Worm (Caenorhabditis elegans): ENCODE data around the gene cyp-13A12.

Gene cyp-13A12

DNA sequence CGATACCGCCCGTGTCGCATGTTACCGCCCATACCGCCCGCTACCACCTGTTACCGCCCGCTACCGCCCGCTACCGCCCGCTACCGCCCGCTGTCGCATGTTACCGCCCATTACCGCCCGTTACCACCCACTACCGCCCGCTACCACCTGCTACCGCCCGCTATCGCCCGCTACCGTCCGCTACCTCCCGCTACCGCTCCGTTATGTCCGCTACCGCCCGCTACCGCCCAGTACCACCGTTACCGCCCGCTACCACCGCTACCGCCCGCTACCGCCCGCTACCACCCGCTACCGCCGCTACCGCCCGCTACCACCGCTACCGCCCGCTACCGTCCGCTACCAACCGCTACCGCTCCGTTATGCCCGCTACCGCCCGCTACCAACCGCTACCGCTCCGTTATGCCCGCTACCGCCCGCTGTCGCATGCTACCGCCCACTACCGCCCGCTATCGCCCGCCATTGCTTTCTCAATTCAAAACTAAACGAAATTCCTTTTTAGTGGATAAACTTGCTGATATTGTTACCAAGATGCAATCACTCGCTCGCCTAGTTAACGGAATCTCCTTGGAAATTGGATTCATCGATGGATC, 8.2 kb downstream of the cyp-13A12 start:
- peak; percentile 49 for TF ChIP-seq pes-1 (GFP tag; IDR thresholded peaks at IDR 0.05)
- peak; percentile 47; the same call in 1 of the 2 replicates for TF ChIP-seq scrt-1 (GFP tag; IDR thresholded peaks at IDR 0.05)
- peak; percentile 7; the same call in 1 of the 2 replicates for TF ChIP-seq flt-1 (GFP tag; IDR thresholded peaks at IDR 0.05)
- no peak for TF ChIP-seq ceh-13 (GFP tag; optimal IDR thresholded peaks at IDR 0.05)
- no peak for TF ChIP-seq hmbx-1 (tag; optimal IDR thresholded peaks at IDR 0.05)
- no peak for TF ChIP-seq ama-1 (optimal IDR thresholded peaks at IDR 0.05)
- peak; percentile 17 for TF ChIP-seq B0310.2 (tag; optimal IDR thresholded peaks at IDR 0.05)
- no peak for TF ChIP-seq aly-1 (tag; optimal IDR thresholded peaks at IDR 0.05)
- TF ChIP-seq tbx-37 (GFP tag; conservative IDR thresholded peaks at IDR 0.05): no peak

DNA sequence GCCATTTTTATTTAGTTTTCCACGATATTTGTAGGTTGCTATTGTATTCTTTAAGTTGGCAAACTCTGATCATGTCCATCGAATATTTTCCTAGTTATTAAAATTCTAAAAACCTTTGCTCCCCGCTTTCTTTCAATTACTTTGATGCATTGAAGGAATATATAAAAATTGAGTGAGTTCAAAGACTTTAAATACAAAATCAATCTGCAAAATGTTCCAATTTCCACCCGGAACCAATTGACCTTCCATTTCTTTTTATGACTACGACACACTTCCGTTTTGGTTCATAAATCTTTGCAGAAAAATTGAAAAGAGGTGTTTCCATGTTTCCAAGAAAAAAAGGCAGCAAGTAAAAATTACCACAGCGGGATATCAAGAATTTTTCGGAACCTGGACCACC, 15.4 kb downstream of the cyp-13A12 start, which contains the start of gene F54F12.2:
Gene F54F12.2, plus strand, starts transcription at position 301 of the 400 bp plus-strand sequence.
- no peak for TF ChIP-seq ceh-13 (GFP tag; optimal IDR thresholded peaks at IDR 0.05)
- no peak for TF ChIP-seq flt-1 (GFP tag; IDR thresholded peaks at IDR 0.05)
- TF ChIP-seq hmbx-1 (tag; optimal IDR thresholded peaks at IDR 0.05): no peak
- no peak for TF ChIP-seq pes-1 (GFP tag; IDR thresholded peaks at IDR 0.05)
- no peak for TF ChIP-seq hmg-4 (GFP tag; optimal IDR thresholded peaks at IDR 0.05)
- TF ChIP-seq sea-1 (GFP tag; conservative IDR thresholded peaks at IDR 0.05): no peak
- no peak for TF ChIP-seq tbx-37 (GFP tag; conservative IDR thresholded peaks at IDR 0.05)

DNA sequence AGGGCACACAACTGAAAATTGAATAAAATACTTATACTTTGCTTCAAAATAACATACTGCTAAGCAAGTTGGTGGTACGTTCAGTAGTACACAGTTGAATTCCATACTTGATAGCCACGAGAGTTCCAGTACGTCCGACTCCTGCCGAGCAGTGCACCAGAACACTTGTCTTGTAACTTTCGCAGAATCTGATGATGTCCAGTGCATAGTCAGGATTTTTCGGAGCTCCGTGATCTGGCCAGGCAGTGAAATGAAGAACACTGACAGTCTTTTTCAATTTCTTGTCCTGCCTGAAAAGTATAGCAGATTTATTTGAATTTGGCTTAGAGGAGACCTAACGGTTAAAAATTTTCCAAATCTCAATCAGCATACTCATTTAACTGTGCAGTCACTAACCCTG, 25.6 kb downstream of the cyp-13A12 start:
- TF ChIP-seq tbx-11 (GFP tag; IDR thresholded peaks at IDR 0.05) (no peak), aly-1 (tag; optimal IDR thresholded peaks at IDR 0.05) (no peak), hnd-1 (tag; optimal IDR thresholded peaks at IDR 0.05) (no peak), pes-1 (GFP tag; IDR thresholded peaks at IDR 0.05) (no peak), ets-7 (tag; optimal IDR thresholded peaks at IDR 0.05) (no peak), hmbx-1 (tag; optimal IDR thresholded peaks at IDR 0.05) (no peak), F13C5.2 (tag; optimal IDR thresholded peaks at IDR 0.05) (no peak), flt-1 (GFP tag; IDR thresholded peaks at IDR 0.05) (no peak), sea-1 (GFP tag; conservative IDR thresholded peaks at IDR 0.05) (no peak), B0310.2 (tag; optimal IDR thresholded peaks at IDR 0.05) (no peak), ceh-13 (GFP tag; optimal IDR thresholded peaks at IDR 0.05) (no peak), ama-1 (optimal IDR thresholded peaks at IDR 0.05) (no peak), ceh-36 (tag; optimal IDR thresholded peaks at IDR 0.05) (no peak), tra-4 (tag; optimal IDR thresholded peaks at IDR 0.05) (no peak), tbx-37 (GFP tag; conservative IDR thresholded peaks at IDR 0.05) (no peak)

DNA sequence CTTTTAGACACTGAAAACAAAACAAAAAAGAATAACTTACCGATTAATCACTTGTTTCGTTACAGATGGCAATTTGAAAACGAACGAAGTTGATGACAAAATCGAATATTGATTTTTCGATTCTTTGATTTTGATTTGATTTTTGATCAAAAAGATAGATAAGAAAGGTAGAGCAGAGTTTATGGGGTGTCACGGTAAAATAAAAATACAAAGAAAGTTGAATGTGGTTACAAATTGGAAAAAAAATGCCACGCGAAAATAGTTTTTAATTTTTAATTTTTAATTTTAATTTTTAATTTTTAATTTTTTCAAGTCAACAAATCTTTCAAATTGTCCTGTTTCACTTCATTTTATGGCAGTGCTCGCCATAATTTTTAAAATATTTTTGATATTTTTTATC, 31.0 kb downstream of the cyp-13A12 start, which contains the start of gene F54F12.1:
Gene F54F12.1, minus strand, starts transcription at position 101 of the 400 bp plus-strand sequence.
- TF ChIP-seq ets-7 (tag; optimal IDR thresholded peaks at IDR 0.05) (no peak), tbx-37 (GFP tag; conservative IDR thresholded peaks at IDR 0.05) (no peak), ceh-36 (tag; optimal IDR thresholded peaks at IDR 0.05) (no peak), flt-1 (GFP tag; IDR thresholded peaks at IDR 0.05) (no peak), sea-1 (GFP tag; conservative IDR thresholded peaks at IDR 0.05) (no peak), scrt-1 (GFP tag; IDR thresholded peaks at IDR 0.05) (no peak), F13C5.2 (tag; optimal IDR thresholded peaks at IDR 0.05) (no peak), tbx-11 (GFP tag; IDR thresholded peaks at IDR 0.05) (no peak), B0310.2 (tag; optimal IDR thresholded peaks at IDR 0.05) (no peak), hmg-4 (GFP tag; optimal IDR thresholded peaks at IDR 0.05) (no peak), hnd-1 (tag; optimal IDR thresholded peaks at IDR 0.05) (no peak), pes-1 (GFP tag; IDR thresholded peaks at IDR 0.05) (no peak), hmbx-1 (tag; optimal IDR thresholded peaks at IDR 0.05) (no peak), ama-1 (optimal IDR thresholded peaks at IDR 0.05) (no peak), ceh-13 (GFP tag; optimal IDR thresholded peaks at IDR 0.05) (no peak)

DNA sequence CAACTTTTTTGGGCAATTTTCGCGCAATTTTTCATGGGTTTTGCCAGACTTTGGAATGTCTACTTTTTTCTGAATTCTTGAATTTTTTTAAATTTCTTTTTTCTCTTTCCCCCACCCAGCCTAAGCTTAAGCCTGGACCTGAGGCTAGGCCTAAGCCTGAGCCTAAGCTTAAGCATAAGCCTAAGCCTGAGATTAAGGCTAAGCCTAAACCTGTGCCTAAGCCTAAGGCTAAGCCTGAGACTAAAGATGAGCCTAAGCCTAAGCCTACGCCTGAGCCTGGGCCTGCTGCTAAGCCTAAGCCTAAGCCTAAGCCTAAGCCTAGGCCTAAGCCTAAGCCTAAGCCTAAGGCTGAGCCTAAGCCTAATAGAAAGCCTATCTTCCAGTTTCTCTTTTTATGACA, 31.9 kb downstream of the cyp-13A12 start:
- no peak for TF ChIP-seq sea-1 (GFP tag; conservative IDR thresholded peaks at IDR 0.05)
- peak; percentile 90 for TF ChIP-seq ceh-36 (tag; optimal IDR thresholded peaks at IDR 0.05)
- no peak for TF ChIP-seq ets-7 (tag; optimal IDR thresholded peaks at IDR 0.05)

DNA sequence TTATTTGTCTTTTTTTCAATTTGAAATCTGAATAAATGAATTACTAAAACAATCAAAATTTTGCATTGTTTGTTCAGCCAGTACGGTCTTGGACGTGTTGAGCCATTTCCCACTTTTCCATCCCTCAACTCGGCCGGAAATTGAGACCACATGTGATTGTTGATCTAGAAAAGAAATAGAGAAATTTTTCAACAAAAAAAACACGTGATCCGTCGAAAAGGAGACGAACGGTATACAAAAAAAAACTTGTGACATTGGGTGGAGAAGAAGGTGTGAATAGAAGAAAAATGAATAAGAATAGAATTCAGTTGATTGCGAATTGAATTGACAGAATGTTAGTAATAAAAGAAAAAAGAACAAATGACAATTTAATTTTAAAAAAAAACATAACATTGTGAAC, 32.4 kb downstream of the cyp-13A12 start:
- no peak for TF ChIP-seq hmbx-1 (tag; optimal IDR thresholded peaks at IDR 0.05)
- TF ChIP-seq tbx-37 (GFP tag; conservative IDR thresholded peaks at IDR 0.05): no peak
- TF ChIP-seq B0310.2 (tag; optimal IDR thresholded peaks at IDR 0.05): no peak
- no peak for TF ChIP-seq F13C5.2 (tag; optimal IDR thresholded peaks at IDR 0.05)
- no peak for TF ChIP-seq flt-1 (GFP tag; IDR thresholded peaks at IDR 0.05)
- TF ChIP-seq tra-4 (tag; optimal IDR thresholded peaks at IDR 0.05): no peak
- TF ChIP-seq ama-1 (optimal IDR thresholded peaks at IDR 0.05): no peak
- no peak for TF ChIP-seq ceh-13 (GFP tag; optimal IDR thresholded peaks at IDR 0.05)
- TF ChIP-seq aly-1 (tag; optimal IDR thresholded peaks at IDR 0.05): no peak
- TF ChIP-seq scrt-1 (GFP tag; IDR thresholded peaks at IDR 0.05): no peak
- TF ChIP-seq ceh-36 (tag; optimal IDR thresholded peaks at IDR 0.05): no peak
- no peak for TF ChIP-seq tbx-11 (GFP tag; IDR thresholded peaks at IDR 0.05)
- TF ChIP-seq ets-7 (tag; optimal IDR thresholded peaks at IDR 0.05): no peak
- TF ChIP-seq pes-1 (GFP tag; IDR thresholded peaks at IDR 0.05): no peak
- no peak for TF ChIP-seq hmg-4 (GFP tag; optimal IDR thresholded peaks at IDR 0.05)
- TF ChIP-seq hnd-1 (tag; optimal IDR thresholded peaks at IDR 0.05): no peak
- TF ChIP-seq sea-1 (GFP tag; conservative IDR thresholded peaks at IDR 0.05): no peak

DNA sequence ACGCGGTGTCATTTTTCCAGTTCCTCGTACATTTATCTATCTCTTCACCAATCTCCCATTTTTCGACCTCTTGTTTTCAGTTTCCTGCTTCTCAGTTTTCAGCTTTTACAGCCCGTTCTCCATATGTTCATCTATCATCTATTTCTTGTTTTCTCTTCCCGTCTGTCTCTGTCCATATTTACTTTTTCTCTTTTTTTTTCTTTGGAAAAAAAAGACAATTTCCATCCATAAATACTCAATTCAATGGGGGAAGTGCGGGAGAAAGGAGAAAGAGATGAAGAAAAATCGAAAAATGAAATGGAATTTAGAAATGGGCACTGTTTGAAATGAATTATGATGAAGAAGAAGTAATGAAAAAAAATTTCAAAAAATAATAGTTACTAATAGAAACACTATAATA, 33.8 kb downstream of the cyp-13A12 start:
- TF ChIP-seq B0310.2 (tag; optimal IDR thresholded peaks at IDR 0.05) (no peak), ama-1 (optimal IDR thresholded peaks at IDR 0.05) (no peak), flt-1 (GFP tag; IDR thresholded peaks at IDR 0.05) (no peak), tra-4 (tag; optimal IDR thresholded peaks at IDR 0.05) (no peak), aly-1 (tag; optimal IDR thresholded peaks at IDR 0.05) (no peak), ceh-36 (tag; optimal IDR thresholded peaks at IDR 0.05) (no peak), ets-7 (tag; optimal IDR thresholded peaks at IDR 0.05) (no peak)

DNA sequence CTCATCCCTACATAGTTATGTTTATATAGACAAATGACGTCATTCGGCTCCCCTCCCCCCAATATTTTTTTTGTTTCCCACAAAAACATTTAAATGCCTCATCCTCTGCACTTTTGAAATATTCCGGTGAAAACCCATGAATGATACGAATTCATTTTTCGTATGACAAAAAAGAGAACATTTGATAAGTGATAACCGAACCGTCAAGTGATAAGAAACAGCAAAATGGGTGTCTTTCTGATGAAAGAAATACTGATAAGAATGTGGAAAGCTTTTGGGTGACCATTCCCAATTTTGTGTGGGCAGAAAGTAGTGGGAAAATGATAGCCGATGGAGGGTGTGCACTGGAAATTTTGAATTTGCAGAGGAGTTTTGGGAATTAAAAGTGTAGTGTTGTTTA, 35.0 kb downstream of the cyp-13A12 start:
- TF ChIP-seq ceh-13 (GFP tag; optimal IDR thresholded peaks at IDR 0.05) (no peak), sea-1 (GFP tag; conservative IDR thresholded peaks at IDR 0.05) (no peak), B0310.2 (tag; optimal IDR thresholded peaks at IDR 0.05) (no peak), pes-1 (GFP tag; IDR thresholded peaks at IDR 0.05) (no peak), F13C5.2 (tag; optimal IDR thresholded peaks at IDR 0.05) (no peak), hmg-4 (GFP tag; optimal IDR thresholded peaks at IDR 0.05) (no peak), tra-4 (tag; optimal IDR thresholded peaks at IDR 0.05) (no peak), scrt-1 (GFP tag; IDR thresholded peaks at IDR 0.05) (no peak), ets-7 (tag; optimal IDR thresholded peaks at IDR 0.05) (no peak), aly-1 (tag; optimal IDR thresholded peaks at IDR 0.05) (no peak), hnd-1 (tag; optimal IDR thresholded peaks at IDR 0.05) (no peak), hmbx-1 (tag; optimal IDR thresholded peaks at IDR 0.05) (no peak), flt-1 (GFP tag; IDR thresholded peaks at IDR 0.05) (no peak), ceh-36 (tag; optimal IDR thresholded peaks at IDR 0.05) (no peak), tbx-37 (GFP tag; conservative IDR thresholded peaks at IDR 0.05) (no peak), tbx-11 (GFP tag; IDR thresholded peaks at IDR 0.05) (no peak), ama-1 (optimal IDR thresholded peaks at IDR 0.05) (no peak)

Data from whole organism, early embryonic.